Worm (Caenorhabditis elegans) whole organism, late embryonic: ENCODE measurements around the gene ador-1.

Experiments
- ceh-31 ChIP-seq: sonication (generic microtip); optimal IDR thresholded peaks from 2 replicates; lab custom pipeline; 2016; ENCODE audit warnings: missing genetic modification characterization, missing compliant biosample characterization
- ceh-48 ChIP-seq: sonication (generic microtip); optimal IDR thresholded peaks from 2 replicates; lab custom pipeline; 2016; ENCODE audit warnings: missing genetic modification characterization, inconsistent platforms, missing compliant biosample characterization
- hlh-6 ChIP-seq: sonication (generic microtip); optimal IDR thresholded peaks from 2 replicates; lab custom pipeline; 2016; ENCODE audit warnings: missing genotype, missing genetic modification characterization, missing compliant biosample characterization
- nhr-11 ChIP-seq: fragments of 150-350 bp; optimal IDR thresholded peaks from 2 replicates; lab custom pipeline; 2014; ENCODE audit warnings: missing biosample characterization, missing genetic modification characterization
- pag-3 ChIP-seq: sonication (generic microtip); optimal IDR thresholded peaks from 2 replicates; lab custom pipeline; 2016; ENCODE audit warnings: missing compliant biosample characterization, missing genetic modification characterization, borderline replicate concordance
- unc-3 ChIP-seq, 2 experiments: fragments of 200-800 bp in 1 of 2; sonication (Bioruptor generic) in 1 of 2; sonication (generic microtip) in 1 of 2; conservative IDR thresholded peaks in 1 of 2; optimal IDR thresholded peaks in 1 of 2; 2 replicates each; pipeline versions ENCODE4 v1.3.6 to Lab custom; 2016 to 2022; ENCODE audit warnings: missing compliant biosample characterization in 2 of 2, missing genetic modification characterization in 2 of 2, missing genetic modification reagents in 1 of 2

DNA sequence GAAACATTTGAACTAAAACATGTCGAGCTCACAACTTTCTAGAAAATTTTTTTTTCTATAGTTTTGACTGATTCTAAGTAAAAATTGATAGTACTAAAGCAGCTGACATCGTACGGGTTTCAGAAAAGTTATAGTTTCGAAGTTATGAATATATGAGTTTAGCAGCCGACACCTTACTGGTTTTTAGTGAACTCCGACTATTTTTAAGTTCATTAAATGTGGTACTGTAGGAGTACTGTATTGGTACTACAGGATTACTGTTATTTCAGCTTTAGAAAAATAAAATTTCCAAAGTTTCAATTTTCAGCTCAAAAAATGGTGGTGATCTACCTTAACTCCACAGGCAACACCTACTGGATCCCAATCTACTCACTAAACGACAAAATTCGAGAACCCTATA is 37.1 kb downstream of the ador-1 start, which contains the start of gene sre-37:
- TF ChIP-seq nhr-11 = no peak
- no peak for TF ChIP-seq hlh-6
- TF ChIP-seq ceh-31 = no peak
- no peak for TF ChIP-seq pag-3
- no peak for TF ChIP-seq unc-3 (GFP tag; conservative IDR thresholded peaks at IDR 0.05; lab: Robert Waterston, UW)
- no peak for TF ChIP-seq unc-3 (tag; optimal IDR thresholded peaks at IDR 0.05; lab: Kevin White, UChicago)
- TF ChIP-seq ceh-48 (tag; lab: Kevin White, UChicago) = no peak
